In genomic region chr2L:21030235-21030634, dm6 we compare ENCODE assay signal across 5 fruit fly cellular contexts.
TF ChIP-seq lines count a peak whose summit lies in the region.

No protein-coding gene starts in this region.

- TF ChIP-seq CTCF in whole organism, embryonic (GFP tag; optimal IDR thresholded peaks at IDR 0.05; lab: Kevin White, UChicago): no peak

TF ChIP-seq in whole organism, adult, 20 proteins besides CTCF, POLR2A, EP300 and RAD21:
- TF ChIP-seq Clk (GFP tag; optimal IDR thresholded peaks at IDR 0.05; lab: Kevin White, UChicago) (no peak), tj (GFP tag; optimal IDR thresholded peaks at IDR 0.05; lab: Kevin White, UChicago) (peak; percentile 74), Mnt (GFP tag; optimal IDR thresholded peaks at IDR 0.05; lab: Kevin White, UChicago) (no peak), Hr96 (GFP tag; optimal IDR thresholded peaks at IDR 0.05; lab: Kevin White, UChicago) (no peak), CG11617 (GFP tag; optimal IDR thresholded peaks at IDR 0.05; lab: Kevin White, UChicago) (no peak), ovo (GFP tag; optimal IDR thresholded peaks at IDR 0.05; lab: Kevin White, UChicago) (no peak), cic (GFP tag; optimal IDR thresholded peaks at IDR 0.05; lab: Kevin White, UChicago) (no peak), kay (GFP tag; lab: Kevin White, UChicago; ENCODE audit: borderline replicate concordance) (peak; percentile 38), CG1620 (GFP tag; optimal IDR thresholded peaks at IDR 0.05; lab: Kevin White, UChicago) (no peak), CG7101 (tag; optimal IDR thresholded peaks at IDR 0.05; lab: Kevin White, UChicago) (no peak), toe (GFP tag; optimal IDR thresholded peaks at IDR 0.05; lab: Kevin White, UChicago) (no peak)

TF ChIP-seq in whole organism, embryonic, 481 proteins besides CTCF, POLR2A, EP300 and RAD21:
- TF ChIP-seq wdn (GFP tag; IDR thresholded peaks at IDR 0.05; lab: Robert Waterston, UW): no peak
- peak; percentile 60 for TF ChIP-seq nom (GFP tag; optimal IDR thresholded peaks at IDR 0.05; lab: Kevin White, UChicago)

TF ChIP-seq in whole organism, prepupa, 60 proteins besides CTCF, POLR2A, EP300 and RAD21 (continues in another document):
- TF ChIP-seq esn (GFP tag; optimal IDR thresholded peaks at IDR 0.05; lab: Kevin White, UChicago) (no peak), Sox102F (GFP tag; optimal IDR thresholded peaks at IDR 0.05; lab: Kevin White, UChicago) (peak; percentile 23), eg (GFP tag; IDR thresholded peaks at IDR 0.05; lab: Robert Waterston, UW) (no peak), ss (GFP tag; optimal IDR thresholded peaks at IDR 0.05; lab: Kevin White, UChicago) (peak; percentile 15 to 34), Eip78C (GFP tag; lab: Kevin White, UChicago) (no peak), Met (GFP tag; optimal IDR thresholded peaks at IDR 0.05; lab: Kevin White, UChicago) (no peak), pdm3 (GFP tag; optimal IDR thresholded peaks at IDR 0.05; lab: Kevin White, UChicago) (no peak), CG11294 (GFP tag; IDR thresholded peaks at IDR 0.05; lab: Robert Waterston, UW) (no peak), CG16779 (tag; optimal IDR thresholded peaks at IDR 0.05; lab: Kevin White, UChicago) (no peak), CG10669 (GFP tag; optimal IDR thresholded peaks at IDR 0.05; lab: Kevin White, UChicago) (no peak), CG34406 (GFP tag; optimal IDR thresholded peaks at IDR 0.05; lab: Kevin White, UChicago) (no peak), dsx (GFP tag; optimal IDR thresholded peaks at IDR 0.05; lab: Kevin White, UChicago; ENCODE audit: poor library complexity, severe bottlenecking) (no peak), Eip93F (GFP tag; optimal IDR thresholded peaks at IDR 0.05; lab: Kevin White, UChicago) (no peak), CG6792 (GFP tag; optimal IDR thresholded peaks at IDR 0.05; lab: Kevin White, UChicago) (no peak), CG11762 (GFP tag; optimal IDR thresholded peaks at IDR 0.05; lab: Kevin White, UChicago; ENCODE audit: insufficient read depth) (no peak), spab (GFP tag; optimal IDR thresholded peaks at IDR 0.05; lab: Kevin White, UChicago) (peak; percentile 27), vri (GFP tag; optimal IDR thresholded peaks at IDR 0.05; lab: Kevin White, UChicago) (no peak), Sox14 (GFP tag; optimal IDR thresholded peaks at IDR 0.05; lab: Kevin White, UChicago) (no peak), Blimp-1 (GFP tag; optimal IDR thresholded peaks at IDR 0.05; lab: Kevin White, UChicago) (no peak), svp (GFP tag; lab: Kevin White, UChicago) (peak; percentile 21), fd59A (GFP tag; optimal IDR thresholded peaks at IDR 0.05; lab: Kevin White, UChicago) (no peak), CG6276 (GFP tag; optimal IDR thresholded peaks at IDR 0.05; lab: Kevin White, UChicago) (no peak), CG6808 (GFP tag; optimal IDR thresholded peaks at IDR 0.05; lab: Kevin White, UChicago) (peak; percentile 30), CG9139 (GFP tag; optimal IDR thresholded peaks at IDR 0.05; lab: Kevin White, UChicago) (peak; percentile 58), achi (GFP tag; optimal IDR thresholded peaks at IDR 0.05; lab: Kevin White, UChicago) (no peak), Lpt (GFP tag; optimal IDR thresholded peaks at IDR 0.05; lab: Kevin White, UChicago) (no peak), Hr39 (GFP tag; optimal IDR thresholded peaks at IDR 0.05; lab: Kevin White, UChicago) (no peak), CG6854 (GFP tag; optimal IDR thresholded peaks at IDR 0.05; lab: Kevin White, UChicago) (peak; percentile 59)

TF ChIP-seq in whole organism, pupa, 21 proteins besides CTCF, POLR2A, EP300 and RAD21:
- TF ChIP-seq Snoo (tag; optimal IDR thresholded peaks at IDR 0.05; lab: Kevin White, UChicago) (peak; percentile 39), Ets98B (GFP tag; IDR thresholded peaks at IDR 0.05; lab: Robert Waterston, UW) (no peak), CG14655 (GFP tag; optimal IDR thresholded peaks at IDR 0.05; lab: Kevin White, UChicago) (no peak), CG4496 (GFP tag; IDR thresholded peaks at IDR 0.05; lab: Robert Waterston, UW) (no peak), CG8159 (tag; optimal IDR thresholded peaks at IDR 0.05; lab: Kevin White, UChicago) (peak; percentile 5)

TF ChIP-seq in whole organism, wandering third instar larva, 38 proteins besides CTCF, POLR2A, EP300 and RAD21:
- TF ChIP-seq Sp1 (GFP tag; optimal IDR thresholded peaks at IDR 0.05; lab: Kevin White, UChicago): peak; percentile 32
- TF ChIP-seq N (GFP tag; optimal IDR thresholded peaks at IDR 0.05; lab: Kevin White, UChicago): no peak
- TF ChIP-seq CrebA (GFP tag; optimal IDR thresholded peaks at IDR 0.05; lab: Kevin White, UChicago; ENCODE audit: borderline replicate concordance): peak; percentile 66
- no peak for TF ChIP-seq tai (GFP tag; optimal IDR thresholded peaks at IDR 0.05; lab: Kevin White, UChicago)
- no peak for TF ChIP-seq jim (GFP tag; optimal IDR thresholded peaks at IDR 0.05; lab: Kevin White, UChicago)
- no peak for TF ChIP-seq sv (GFP tag; optimal IDR thresholded peaks at IDR 0.05; lab: Kevin White, UChicago)
- no peak for TF ChIP-seq Abd-B (GFP tag; optimal IDR thresholded peaks at IDR 0.05; lab: Kevin White, UChicago)
- TF ChIP-seq dmrt93B (GFP tag; optimal IDR thresholded peaks at IDR 0.05; lab: Kevin White, UChicago): no peak
- no peak for TF ChIP-seq fru (GFP tag; optimal IDR thresholded peaks at IDR 0.05; lab: Kevin White, UChicago)
- TF ChIP-seq sage (GFP tag; optimal IDR thresholded peaks at IDR 0.05; lab: Kevin White, UChicago): no peak
- TF ChIP-seq OdsH (GFP tag; optimal IDR thresholded peaks at IDR 0.05; lab: Kevin White, UChicago): no peak
